Worm (Caenorhabditis elegans): ENCODE measurements around the gene sftd-3.
A peak's percentile ranks its signal among the peaks of the same experiment; 100 is the strongest.

Gene sftd-3

ce11 chrII:8930763-8931162 is 33.2 kb downstream of the sftd-3 start, which contains the start of gene enol-1:
Gene enol-1, plus strand, starts transcription at chrII:8930997.
- no peak for TF ChIP-seq nhr-11 (tag; optimal IDR thresholded peaks at IDR 0.05)
- TF ChIP-seq dmd-4 (tag; optimal IDR thresholded peaks at IDR 0.05) = no peak
- TF ChIP-seq lin-13 (GFP tag; optimal IDR thresholded peaks at IDR 0.05) = no peak
- TF ChIP-seq C34F6.9 (tag; optimal IDR thresholded peaks at IDR 0.05) = no peak
- no peak for TF ChIP-seq mbf-1 (tag; optimal IDR thresholded peaks at IDR 0.05)
- no peak for TF ChIP-seq unc-62 (GFP tag; optimal IDR thresholded peaks at IDR 0.05)
- no peak for TF ChIP-seq blmp-1 (tag; optimal IDR thresholded peaks at IDR 0.05; ENCODE audit: insufficient read depth)
- no peak for TF ChIP-seq gmeb-1 (tag; optimal IDR thresholded peaks at IDR 0.05)
- TF ChIP-seq nhr-25 (tag; optimal IDR thresholded peaks at IDR 0.05) = no peak
- TF ChIP-seq crh-2 (tag; optimal IDR thresholded peaks at IDR 0.05) = no peak
- TF ChIP-seq nhr-129 (tag; optimal IDR thresholded peaks at IDR 0.05) = no peak
- TF ChIP-seq lsy-2 (tag; optimal IDR thresholded peaks at IDR 0.05) = no peak
- TF ChIP-seq zag-1 (tag; optimal IDR thresholded peaks at IDR 0.05) = no peak
- no peak for TF ChIP-seq ZK546.5 (tag; optimal IDR thresholded peaks at IDR 0.05)

ce11 chrII:8929771-8930170 is 34.2 kb downstream of the sftd-3 start, which contains the start of gene mrpl-50:
Gene mrpl-50, plus strand, starts transcription at chrII:8929841.
- TF ChIP-seq lin-11 (tag; optimal IDR thresholded peaks at IDR 0.05) = no peak
- TF ChIP-seq F13H6.1 (tag; optimal IDR thresholded peaks at IDR 0.05) = peak; percentile 10

ce11 chrII:8927253-8927791 is 36.6 kb downstream of the sftd-3 start, which contains the start of gene cct-2:
Gene cct-2, plus strand, starts transcription at chrII:8927741.
- TF ChIP-seq snpc-4 (tag; optimal IDR thresholded peaks at IDR 0.05) (no peak), C34F6.9 (tag; optimal IDR thresholded peaks at IDR 0.05) (peak; percentile 73), peb-1 (tag; optimal IDR thresholded peaks at IDR 0.05) (no peak), aly-2 (tag; optimal IDR thresholded peaks at IDR 0.05) (no peak), gmeb-1 (tag; optimal IDR thresholded peaks at IDR 0.05) (peak; percentile 5), lin-13 (GFP tag; optimal IDR thresholded peaks at IDR 0.05) (peak; percentile 38), nhr-25 (tag; optimal IDR thresholded peaks at IDR 0.05) (no peak), fos-1 (tag; optimal IDR thresholded peaks at IDR 0.05) (peak; percentile 38), ztf-11 (tag; optimal IDR thresholded peaks at IDR 0.05) (no peak), ceh-82 (tag; optimal IDR thresholded peaks at IDR 0.05) (no peak), nhr-11 (tag; optimal IDR thresholded peaks at IDR 0.05) (no peak), Y55F3AM.14 (GFP tag; optimal IDR thresholded peaks at IDR 0.05) (no peak), nhr-77 (tag; optimal IDR thresholded peaks at IDR 0.05) (no peak), lin-39 (tag; optimal IDR thresholded peaks at IDR 0.05) (no peak), zag-1 (tag; optimal IDR thresholded peaks at IDR 0.05) (no peak), lin-11 (tag; optimal IDR thresholded peaks at IDR 0.05) (no peak), ztf-1 (GFP tag; conservative IDR thresholded peaks at IDR 0.05) (no peak), ztf-4 (tag; optimal IDR thresholded peaks at IDR 0.05) (peak; percentile 15), alr-1 (tag; optimal IDR thresholded peaks at IDR 0.05) (no peak), skn-1 (tag; optimal IDR thresholded peaks at IDR 0.05) (no peak), sma-3 (GFP tag; optimal IDR thresholded peaks at IDR 0.05) (peak; percentile 30), nhr-21 (tag; optimal IDR thresholded peaks at IDR 0.05) (no peak), nhr-10 (tag; optimal IDR thresholded peaks at IDR 0.05) (no peak), ceh-16 (tag; optimal IDR thresholded peaks at IDR 0.05) (no peak), nhr-6 (tag; optimal IDR thresholded peaks at IDR 0.05) (no peak), unc-62 (GFP tag; optimal IDR thresholded peaks at IDR 0.05) (no peak), mdl-1 (tag; optimal IDR thresholded peaks at IDR 0.05) (no peak), sem-4 (tag; optimal IDR thresholded peaks at IDR 0.05) (no peak), ama-1 (optimal IDR thresholded peaks at IDR 0.05) (no peak), F13H6.1 (tag; optimal IDR thresholded peaks at IDR 0.05) (no peak), nhr-129 (tag; optimal IDR thresholded peaks at IDR 0.05) (no peak), sma-9 (GFP tag; optimal IDR thresholded peaks at IDR 0.05) (no peak), sma-9 (tag; optimal IDR thresholded peaks at IDR 0.05) (no peak), nhr-23 (tag; optimal IDR thresholded peaks at IDR 0.05) (no peak), mbf-1 (tag; optimal IDR thresholded peaks at IDR 0.05) (no peak), blmp-1 (tag; optimal IDR thresholded peaks at IDR 0.05; ENCODE audit: insufficient read depth) (no peak), unc-39 (tag; optimal IDR thresholded peaks at IDR 0.05) (no peak), elt-1 (tag; optimal IDR thresholded peaks at IDR 0.05) (no peak), R02D3.7 (tag; optimal IDR thresholded peaks at IDR 0.05) (no peak), mab-5 (tag; optimal IDR thresholded peaks at IDR 0.05) (no peak), ZK546.5 (tag; optimal IDR thresholded peaks at IDR 0.05) (no peak), nhr-237 (tag; optimal IDR thresholded peaks at IDR 0.05) (no peak), lsy-2 (tag; optimal IDR thresholded peaks at IDR 0.05) (peak in 1 of 2 experiments; percentile 64), elt-3 (tag; optimal IDR thresholded peaks at IDR 0.05) (no peak), dmd-4 (tag; optimal IDR thresholded peaks at IDR 0.05) (no peak), crh-2 (tag; optimal IDR thresholded peaks at IDR 0.05) (peak; percentile 17), unc-55 (GFP tag; optimal IDR thresholded peaks at IDR 0.05) (peak; percentile 64), egl-27 (tag; optimal IDR thresholded peaks at IDR 0.05) (no peak), nhr-12 (tag; optimal IDR thresholded peaks at IDR 0.05) (no peak)

Data from whole organism, L2 larva.